Worm (Caenorhabditis elegans): ENCODE data around the gene C15H9.9.

DNA sequence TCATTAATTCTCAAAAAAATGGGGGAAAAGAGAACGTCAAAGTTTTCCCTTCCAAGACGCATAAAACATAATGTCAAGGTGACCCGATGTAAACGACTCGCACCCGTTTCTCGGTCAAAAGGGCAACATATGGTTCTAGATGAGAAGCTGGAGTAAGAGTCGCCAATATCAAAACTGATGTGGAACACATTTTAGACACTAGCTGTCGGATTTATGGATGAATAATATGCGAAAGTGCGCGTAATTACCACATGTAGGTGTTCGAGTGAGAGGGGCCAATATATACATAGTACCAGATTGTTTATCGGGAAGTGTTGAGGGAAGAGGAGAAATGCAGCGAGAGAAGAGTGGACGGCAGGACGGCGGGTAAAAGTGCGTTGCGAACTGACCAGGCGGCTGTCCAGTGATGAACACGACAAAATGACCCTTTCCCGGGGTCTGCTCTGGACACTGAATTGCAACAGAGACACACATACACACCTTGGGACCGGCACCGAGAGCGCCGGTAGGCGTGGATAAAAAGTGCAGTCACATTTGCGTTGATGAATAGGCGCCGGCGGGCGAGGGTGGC is 23.0 kb upstream of the C15H9.9 start:
- TF ChIP-seq aly-2 (tag; optimal IDR thresholded peaks at IDR 0.05) (no peak), fos-1 (tag; optimal IDR thresholded peaks at IDR 0.05) (no peak), nhr-237 (tag; optimal IDR thresholded peaks at IDR 0.05) (no peak), gmeb-1 (tag; optimal IDR thresholded peaks at IDR 0.05) (no peak), ama-1 (optimal IDR thresholded peaks at IDR 0.05) (no peak), ztf-11 (tag; optimal IDR thresholded peaks at IDR 0.05) (no peak), nhr-11 (tag; optimal IDR thresholded peaks at IDR 0.05) (no peak), lsy-2 (tag; optimal IDR thresholded peaks at IDR 0.05) (no peak)

Data from whole organism, L2 larva.